Fruit fly (Drosophila melanogaster) whole organism, wandering third instar larva: ENCODE measurements around the gene Cds.

Experiments used
- Abd-B ChIP-seq: fragments of >200 bp; optimal IDR thresholded peaks from 2 replicates; lab custom pipeline; 2017; ENCODE audit warnings: missing biosample characterization, missing genetic modification characterization
- CG32264 ChIP-seq: fragments of 200-800 bp; sonication (Bioruptor generic); optimal IDR thresholded peaks from 2 replicates; lab custom pipeline; 2016; ENCODE audit warnings: missing biosample characterization, missing genetic modification characterization
- CG9705 ChIP-seq: fragments of 200-800 bp; sonication (Bioruptor generic); optimal IDR thresholded peaks from 2 replicates; lab custom pipeline; 2018; ENCODE audit warnings: missing biosample characterization, mild to moderate bottlenecking, missing genetic modification characterization
- CrebA ChIP-seq: fragments of 200-800 bp; sonication (Bioruptor generic); optimal IDR thresholded peaks from 2 replicates; lab custom pipeline; 2016; ENCODE audit warnings: missing biosample characterization, mild to moderate bottlenecking, missing genetic modification characterization, borderline replicate concordance
- Dif ChIP-seq: fragments of 200-275, 200-300 bp; sonication (Bioruptor generic); optimal IDR thresholded peaks from 2 replicates; lab custom pipeline; 2018; ENCODE audit warnings: missing biosample characterization, missing genetic modification characterization; ENCODE audit not compliant: partially characterized antibody
- HLH106 ChIP-seq: fragments of 200-800 bp; optimal IDR thresholded peaks from 3 replicates; lab custom pipeline; 2019; ENCODE audit warnings: missing biosample characterization, mild to moderate bottlenecking, missing genetic modification characterization, moderate library complexity
- Hnf4 ChIP-seq: fragments of 200-800 bp; sonication (Bioruptor generic); optimal IDR thresholded peaks from 2 replicates; lab custom pipeline; 2016; ENCODE audit warnings: missing biosample characterization, mild to moderate bottlenecking, missing genetic modification characterization
- Hr78 ChIP-seq: fragments of >200 bp; optimal IDR thresholded peaks from 2 replicates; lab custom pipeline; 2017; ENCODE audit warnings: missing biosample characterization, missing genetic modification characterization
- Hr83 ChIP-seq: fragments of 200-300 bp; sonication (Bioruptor generic); optimal IDR thresholded peaks from 2 replicates; lab custom pipeline; 2016; ENCODE audit warnings: missing biosample characterization, mild to moderate bottlenecking, missing genetic modification characterization, moderate library complexity; ENCODE audit not compliant: poor library complexity, severe bottlenecking
- Jra ChIP-seq: sonication (Bioruptor generic); optimal IDR thresholded peaks from 2 replicates; lab custom pipeline; 2016; ENCODE audit warnings: missing biosample characterization, missing genetic modification characterization
- Mio ChIP-seq: sonication (Bioruptor generic); optimal IDR thresholded peaks from 2 replicates; lab custom pipeline; 2016; ENCODE audit warnings: missing biosample characterization, missing genetic modification characterization
- Myc ChIP-seq: fragments of >200 bp; optimal IDR thresholded peaks from 2 replicates; lab custom pipeline; 2017
- N ChIP-seq: fragments of >200 bp; optimal IDR thresholded peaks from 2 replicates; lab custom pipeline; 2018; ENCODE audit warnings: missing biosample characterization, missing external identifiers, missing genetic modification characterization
- OdsH ChIP-seq: fragments of 200-800 bp; sonication (Bioruptor generic); optimal IDR thresholded peaks from 2 replicates; lab custom pipeline; 2016; ENCODE audit warnings: missing biosample characterization, mild to moderate bottlenecking, missing genetic modification characterization
- Rel ChIP-seq, 2 experiments: fragments of 200-800 bp; sonication (Bioruptor generic) in 1 of 2; optimal IDR thresholded peaks; 2 replicates in 1 of 2; 3 replicates in 1 of 2; lab custom pipeline; 2016 to 2019; ENCODE audit warnings: mild to moderate bottlenecking in 2 of 2, missing biosample characterization in 2 of 2, missing genetic modification characterization in 2 of 2, moderate library complexity in 1 of 2
- Sp1 ChIP-seq: fragments of 200-800 bp; sonication (Bioruptor generic); optimal IDR thresholded peaks from 3 replicates; lab custom pipeline; 2019; ENCODE audit warnings: missing biosample characterization, mild to moderate bottlenecking, missing genetic modification characterization, moderate library complexity
- Vsx2 ChIP-seq: fragments of 200-300, 225-300 bp; sonication (Bioruptor generic); optimal IDR thresholded peaks from 2 replicates; lab custom pipeline; 2018; ENCODE audit warnings: missing biosample characterization, missing genetic modification characterization; ENCODE audit not compliant: partially characterized antibody
- br ChIP-seq: fragments of 200-800 bp; sonication (Bioruptor generic); optimal IDR thresholded peaks from 2 replicates; lab custom pipeline; 2016; ENCODE audit warnings: missing biosample characterization, missing genetic modification characterization
- brk ChIP-seq: fragments of 200-800 bp; sonication (Bioruptor generic); optimal IDR thresholded peaks from 2 replicates; lab custom pipeline; 2016; ENCODE audit warnings: missing biosample characterization, mild to moderate bottlenecking, missing genetic modification characterization
- dl ChIP-seq, 2 experiments: fragments of 175-275, 200-275 bp in 1 of 2; fragments of 200-275 bp in 1 of 2; sonication (Bioruptor generic); optimal IDR thresholded peaks; lab custom pipeline; 2018; ENCODE audit warnings: mild to moderate bottlenecking in 2 of 2, missing biosample characterization in 2 of 2, missing genetic modification characterization in 2 of 2, moderate library complexity in 2 of 2; ENCODE audit not compliant: partially characterized antibody in 2 of 2, insufficient read depth in 1 of 2
- dmrt93B ChIP-seq: fragments of 200-800 bp; sonication (Bioruptor generic); optimal IDR thresholded peaks from 2 replicates; lab custom pipeline; 2018; ENCODE audit warnings: missing biosample characterization, mild to moderate bottlenecking, missing genetic modification characterization
- dsf ChIP-seq: sonication (Bioruptor generic); optimal IDR thresholded peaks from 2 replicates; lab custom pipeline; 2016; ENCODE audit warnings: missing biosample characterization, missing genetic modification characterization, borderline replicate concordance
- ey ChIP-seq: fragments of 200-800 bp; sonication (Bioruptor generic); optimal IDR thresholded peaks from 2 replicates; lab custom pipeline; 2016; ENCODE audit warnings: missing biosample characterization, missing genetic modification characterization
- foxo ChIP-seq, 2 experiments: fragments of 200-800 bp; sonication (Bioruptor generic); optimal IDR thresholded peaks; 2 replicates in 1 of 2; 3 replicates in 1 of 2; lab custom pipeline; 2016 to 2017; ENCODE audit warnings: missing biosample characterization in 2 of 2, missing genetic modification characterization in 2 of 2
- fru ChIP-seq: fragments of 200-800 bp; sonication (Bioruptor generic); optimal IDR thresholded peaks from 3 replicates; lab custom pipeline; 2016; ENCODE audit warnings: missing biosample characterization, mild to moderate bottlenecking, missing genetic modification characterization
- h ChIP-seq: fragments of 200-800 bp; sonication (Bioruptor generic); optimal IDR thresholded peaks from 3 replicates; lab custom pipeline; 2016; ENCODE audit warnings: missing biosample characterization, mild to moderate bottlenecking, missing genetic modification characterization
- jim ChIP-seq: fragments of 175-275, 200-325 bp; sonication (Bioruptor generic); optimal IDR thresholded peaks from 2 replicates; lab custom pipeline; 2016; ENCODE audit warnings: missing biosample characterization, mild to moderate bottlenecking, missing genetic modification characterization
- lola ChIP-seq: fragments of >200 bp; optimal IDR thresholded peaks from 2 replicates; lab custom pipeline; 2017; ENCODE audit warnings: missing biosample characterization, missing genetic modification characterization
- pan ChIP-seq: fragments of >200 bp; optimal IDR thresholded peaks from 2 replicates; lab custom pipeline; 2017
- psq ChIP-seq: fragments of 200-800 bp; sonication (Bioruptor generic); optimal IDR thresholded peaks from 3 replicates; lab custom pipeline; 2017; ENCODE audit warnings: missing biosample characterization, mild to moderate bottlenecking, missing genetic modification characterization, moderate library complexity
- rgr ChIP-seq: fragments of 200-800 bp; sonication (Bioruptor generic); optimal IDR thresholded peaks from 3 replicates; lab custom pipeline; 2016; ENCODE audit warnings: missing biosample characterization, mild to moderate bottlenecking, missing genetic modification characterization
- sage ChIP-seq: fragments of 200-800 bp; sonication (Bioruptor generic); optimal IDR thresholded peaks from 2 replicates; lab custom pipeline; 2016; ENCODE audit warnings: missing biosample characterization, mild to moderate bottlenecking, missing genetic modification characterization
- sv ChIP-seq: fragments of 200-800 bp; sonication (Bioruptor generic); optimal IDR thresholded peaks from 3 replicates; lab custom pipeline; 2016; ENCODE audit warnings: missing biosample characterization, missing genetic modification characterization
- tai ChIP-seq: sonication (Bioruptor generic); optimal IDR thresholded peaks from 2 replicates; lab custom pipeline; 2016; ENCODE audit warnings: missing biosample characterization, missing genetic modification characterization
- woc ChIP-seq: sonication (Bioruptor generic); optimal IDR thresholded peaks from 2 replicates; lab custom pipeline; 2016; ENCODE audit warnings: missing biosample characterization, mild to moderate bottlenecking, missing genetic modification characterization

The Cds gene

dm6 chr3L:8137448-8137906 lies 9.9 kb downstream of the Cds start, which contains the start of the genes Setx and mus301:
Gene Setx, minus strand, starts transcription at chr3L:8137498.
Gene mus301, plus strand, starts transcription at chr3L:8137808.
- TF ChIP-seq Mio (GFP tag; lab: Kevin White, UChicago) (no peak), HLH106 (tag; lab: Kevin White, UChicago) (peak; percentile 84), CG9705 (GFP tag; lab: Kevin White, UChicago) (peak; percentile 76), Jra (GFP tag; lab: Kevin White, UChicago) (no peak), Hr78 (no peak), woc (GFP tag; lab: Kevin White, UChicago) (no peak), dsf (GFP tag; lab: Kevin White, UChicago) (peak; percentile 68), sage (GFP tag; lab: Kevin White, UChicago) (no peak), dl (GFP tag; optimal IDR thresholded peaks at IDR 0.05; lab: Kevin White, UChicago; ENCODE audit: insufficient read depth in 1 of 2, partially characterized antibody in 2 of 2) (no peak), jim (GFP tag; lab: Kevin White, UChicago) (no peak), Hnf4 (GFP tag; lab: Kevin White, UChicago) (no peak), psq (GFP tag; lab: Kevin White, UChicago) (peak; percentile 76), CrebA (GFP tag; lab: Kevin White, UChicago) (no peak), ey (GFP tag; lab: Kevin White, UChicago) (peak; percentile 77), dmrt93B (GFP tag; lab: Kevin White, UChicago) (no peak), tai (GFP tag; lab: Kevin White, UChicago) (no peak), pan (lab: Kevin White, UChicago) (no peak), Myc (peak; percentile 39), fru (GFP tag; lab: Kevin White, UChicago) (no peak), sv (GFP tag; lab: Kevin White, UChicago) (peak; percentile 89), rgr (GFP tag; lab: Kevin White, UChicago) (peak; percentile 84), brk (GFP tag; lab: Kevin White, UChicago) (no peak), CG32264 (GFP tag; lab: Kevin White, UChicago) (peak; percentile 74), Hr83 (GFP tag; lab: Kevin White, UChicago) (no peak), Rel (GFP tag; optimal IDR thresholded peaks at IDR 0.05; lab: Kevin White, UChicago) (no peak), Rel (tag; optimal IDR thresholded peaks at IDR 0.05; lab: Kevin White, UChicago) (no peak), lola (no peak), Sp1 (GFP tag; lab: Kevin White, UChicago) (peak; percentile 76), Abd-B (GFP tag; lab: Kevin White, UChicago) (no peak), h (peak; percentile 87), foxo (GFP tag; optimal IDR thresholded peaks at IDR 0.05; lab: Kevin White, UChicago) (peak; percentile 17 to 89), br (GFP tag; lab: Kevin White, UChicago) (peak; percentile 82), OdsH (GFP tag; lab: Kevin White, UChicago) (peak; percentile 72)

dm6 chr3L:8150284-8150683 lies 22.7 kb downstream of the Cds start:
- no peak for TF ChIP-seq rgr (GFP tag; lab: Kevin White, UChicago)
- no peak for TF ChIP-seq CG9705 (GFP tag; lab: Kevin White, UChicago)
- no peak for TF ChIP-seq lola
- TF ChIP-seq fru (GFP tag; lab: Kevin White, UChicago): no peak
- TF ChIP-seq Myc: no peak
- no peak for TF ChIP-seq sv (GFP tag; lab: Kevin White, UChicago)
- no peak for TF ChIP-seq tai (GFP tag; lab: Kevin White, UChicago)
- TF ChIP-seq br (GFP tag; lab: Kevin White, UChicago): no peak
- TF ChIP-seq, all 38 proteins: peak for 0

- TF ChIP-seq psq (GFP tag; lab: Kevin White, UChicago): no peak
- no peak for TF ChIP-seq tai (GFP tag; lab: Kevin White, UChicago)
- peak; percentile 23 for TF ChIP-seq HLH106 (tag; lab: Kevin White, UChicago)
- TF ChIP-seq Myc: no peak
Observed at dm6 chr3L:8150812-8151211, 23.2 kb downstream of the Cds start.

dm6 chr3L:8151727-8152199 lies 24.2 kb downstream of the Cds start, which contains the start of gene CG13676:
Gene CG13676, minus strand, starts transcription at chr3L:8151813.
- TF ChIP-seq rgr (GFP tag; lab: Kevin White, UChicago): no peak
- TF ChIP-seq Vsx2 (GFP tag; lab: Kevin White, UChicago): peak; percentile 67
- TF ChIP-seq Dif: peak; percentile 44
- TF ChIP-seq pan (lab: Kevin White, UChicago): no peak
- TF ChIP-seq psq (GFP tag; lab: Kevin White, UChicago): no peak
- peak; percentile 6 for TF ChIP-seq Sp1 (GFP tag; lab: Kevin White, UChicago)
- TF ChIP-seq dl (GFP tag; optimal IDR thresholded peaks at IDR 0.05; lab: Kevin White, UChicago; ENCODE audit: insufficient read depth in 1 of 2, partially characterized antibody in 2 of 2): peak; percentile 79 to 83
- peak; percentile 76 for TF ChIP-seq Rel (GFP tag; optimal IDR thresholded peaks at IDR 0.05; lab: Kevin White, UChicago)
- TF ChIP-seq Rel (tag; optimal IDR thresholded peaks at IDR 0.05; lab: Kevin White, UChicago): no peak
- TF ChIP-seq HLH106 (tag; lab: Kevin White, UChicago): no peak
- TF ChIP-seq Myc: no peak
- no peak for TF ChIP-seq fru (GFP tag; lab: Kevin White, UChicago)
- peak; percentile 20 for TF ChIP-seq CrebA (GFP tag; lab: Kevin White, UChicago)
- no peak for TF ChIP-seq N (GFP tag; lab: Kevin White, UChicago)
- TF ChIP-seq brk (GFP tag; lab: Kevin White, UChicago): no peak
